Worm (Caenorhabditis elegans) whole organism, L1 larva: ENCODE results near the gene F35E8.10.
A peak's percentile ranks its signal among the peaks of the same experiment; 100 is the strongest.
"Not testable (repeated sequence)": the region's sequence is repeated elsewhere in the genome, so short reads cannot be mapped to it uniquely, and the experiment has no call there.

Experiments
- C04F5.9 ChIP-seq: sonication (generic microtip); optimal IDR thresholded peaks from 2 replicates; lab custom pipeline; 2016; ENCODE audit warnings: missing genetic modification characterization, missing compliant biosample characterization
- C34B4.2 ChIP-seq: sonication (generic microtip); optimal IDR thresholded peaks from 2 replicates; lab custom pipeline; 2017; ENCODE audit warnings: mild to moderate bottlenecking, missing genetic modification characterization, missing compliant biosample characterization
- F16B12.6 ChIP-seq: fragments of 150-350 bp; optimal IDR thresholded peaks from 2 replicates; lab custom pipeline; 2014; ENCODE audit warnings: missing biosample characterization, missing genetic modification characterization
- alr-1 ChIP-seq: fragments of 200-800 bp; sonication (Bioruptor generic); optimal IDR thresholded peaks from 2 replicates; lab custom pipeline; 2018; ENCODE audit warnings: borderline replicate concordance, mild to moderate bottlenecking, missing genetic modification characterization, missing compliant biosample characterization
- aly-2 ChIP-seq: fragments of 150-350 bp; optimal IDR thresholded peaks from 2 replicates; lab custom pipeline; 2014; ENCODE audit warnings: missing biosample characterization, missing genetic modification characterization
- ama-1 ChIP-seq: fragments of 150-350 bp; optimal IDR thresholded peaks from 2 replicates; lab custom pipeline; 2014
- blmp-1 ChIP-seq: fragments of 150-350 bp; optimal IDR thresholded peaks from 2 replicates; lab custom pipeline; 2014; ENCODE audit warnings: missing biosample characterization, missing genetic modification characterization
- ceh-63 ChIP-seq: fragments of 200-800 bp; sonication (Bioruptor generic); optimal IDR thresholded peaks from 2 replicates; lab custom pipeline; 2018; ENCODE audit warnings: mild to moderate bottlenecking, missing genetic modification characterization, missing compliant biosample characterization
- ceh-8 ChIP-seq: fragments of 200-800 bp; sonication (Bioruptor generic); optimal IDR thresholded peaks from 2 replicates; lab custom pipeline; 2018; ENCODE audit warnings: mild to moderate bottlenecking, missing genetic modification characterization, moderate library complexity, missing compliant biosample characterization
- ceh-88 ChIP-seq: fragments of 200-800 bp; sonication (Bioruptor generic); IDR thresholded peaks from 2 replicates; pipeline ENCODE4 v1.3.6; 2022; ENCODE audit warnings: missing genetic modification characterization, missing compliant biosample characterization
- ces-1 ChIP-seq: fragments of 150-350 bp; optimal IDR thresholded peaks from 2 replicates; lab custom pipeline; 2014; ENCODE audit warnings: missing biosample characterization, missing genetic modification reagents, missing genetic modification characterization
- dpl-1 ChIP-seq, 3 experiments: fragments of 150-350 bp in 2 of 3; sonication (generic microtip) in 1 of 3; optimal IDR thresholded peaks; 2 replicates each; lab custom pipeline; 2014 to 2017; ENCODE audit warnings: missing biosample characterization in 3 of 3, missing genetic modification characterization in 3 of 3, missing genetic modification reagents in 3 of 3
- dsc-1 ChIP-seq: sonication (generic microtip); optimal IDR thresholded peaks from 2 replicates; lab custom pipeline; 2016; ENCODE audit warnings: mild to moderate bottlenecking, missing genetic modification characterization, missing compliant biosample characterization
- efl-1 ChIP-seq, 4 experiments: fragments of 150-350 bp; optimal IDR thresholded peaks in 3 of 4; peaks in 1 of 4; 1 replicate in 1 of 4; 2 replicates in 3 of 4; lab custom pipeline; 2014; ENCODE audit warnings: missing biosample characterization in 2 of 4, missing genetic modification characterization in 2 of 4, missing genetic modification reagents in 2 of 4
- egl-13 ChIP-seq: sonication (generic microtip); optimal IDR thresholded peaks from 2 replicates; lab custom pipeline; 2016; ENCODE audit warnings: missing genotype, missing genetic modification reagents, missing genetic modification characterization, missing compliant biosample characterization
- elt-2 ChIP-seq: sonication (generic microtip); optimal IDR thresholded peaks from 2 replicates; lab custom pipeline; 2016; ENCODE audit warnings: missing genetic modification characterization, mild to moderate bottlenecking, inconsistent platforms, missing compliant biosample characterization, missing genetic modification reagents
- elt-3 ChIP-seq, 6 experiments: fragments of 150-350 bp in 1 of 6; sonication (generic microtip); optimal IDR thresholded peaks; 2 replicates each; lab custom pipeline; 2017 to 2018; ENCODE audit warnings: missing biosample characterization in 6 of 6, missing genetic modification characterization in 6 of 6, inconsistent platforms in 1 of 6
- fkh-4 ChIP-seq: sonication (generic microtip); optimal IDR thresholded peaks from 2 replicates; lab custom pipeline; 2016; ENCODE audit warnings: missing compliant biosample characterization, missing genetic modification characterization, borderline replicate concordance
- grh-1 ChIP-seq: fragments of 200-800 bp; sonication (Bioruptor generic); IDR thresholded peaks from 2 replicates; pipeline ENCODE4 v1.3.6; 2022; ENCODE audit warnings: missing genetic modification reagents, missing genetic modification characterization, missing compliant biosample characterization
- hlh-4 ChIP-seq: sonication (generic microtip); optimal IDR thresholded peaks from 2 replicates; lab custom pipeline; 2016; ENCODE audit warnings: mild to moderate bottlenecking, missing genetic modification characterization, missing compliant biosample characterization
- isw-1 ChIP-seq: fragments of 200-800 bp; sonication (Bioruptor generic); IDR thresholded peaks from 2 replicates; pipeline ENCODE4 v1.3.6; 2022; ENCODE audit warnings: missing genetic modification characterization, missing compliant biosample characterization
- jun-1 ChIP-seq: fragments of 150-350 bp; optimal IDR thresholded peaks from 2 replicates; lab custom pipeline; 2014; ENCODE audit warnings: missing biosample characterization, missing genetic modification reagents, missing genetic modification characterization
- mep-1 ChIP-seq: fragments of 150-350 bp; optimal IDR thresholded peaks from 2 replicates; lab custom pipeline; 2014; ENCODE audit warnings: missing biosample characterization, missing genetic modification characterization
- nhr-76 ChIP-seq: sonication (generic microtip); optimal IDR thresholded peaks from 2 replicates; lab custom pipeline; 2017; ENCODE audit warnings: missing biosample characterization, missing genetic modification characterization
- nhr-84 ChIP-seq: sonication (generic microtip); optimal IDR thresholded peaks from 2 replicates; lab custom pipeline; 2017; ENCODE audit warnings: missing biosample characterization, missing genetic modification characterization
- nhr-85 ChIP-seq: sonication (generic microtip); peaks from one replicate; lab custom pipeline; 2016; ENCODE audit warnings: missing genetic modification characterization, inconsistent platforms, missing compliant biosample characterization
- nhr-90 ChIP-seq: sonication (generic microtip); optimal IDR thresholded peaks from 2 replicates; lab custom pipeline; 2016; ENCODE audit warnings: mild to moderate bottlenecking, missing genetic modification characterization, missing compliant biosample characterization; ENCODE audit not compliant: poor library complexity
- pag-3 ChIP-seq: sonication (generic microtip); optimal IDR thresholded peaks from 2 replicates; lab custom pipeline; 2017; ENCODE audit warnings: missing genetic modification characterization, mild to moderate bottlenecking, missing compliant biosample characterization, antibody characterized with exemption, borderline replicate concordance; ENCODE audit not compliant: insufficient read depth
- pqm-1 ChIP-seq: sonication (generic microtip); optimal IDR thresholded peaks from 3 replicates; lab custom pipeline; 2017; ENCODE audit warnings: missing biosample characterization, missing genetic modification characterization
- sup-37 ChIP-seq: fragments of 200-800 bp; sonication (Bioruptor generic); optimal IDR thresholded peaks from 2 replicates; lab custom pipeline; 2018; ENCODE audit warnings: mild to moderate bottlenecking, missing genetic modification characterization, missing compliant biosample characterization
- swsn-7 ChIP-seq: sonication (generic microtip); optimal IDR thresholded peaks from 2 replicates; lab custom pipeline; 2016; ENCODE audit warnings: missing genetic modification characterization, missing compliant biosample characterization
- tlp-1 ChIP-seq: fragments of 150-350 bp; optimal IDR thresholded peaks from 2 replicates; lab custom pipeline; 2014; ENCODE audit warnings: missing biosample characterization, missing genetic modification characterization
- unc-30 ChIP-seq: sonication (generic microtip); optimal IDR thresholded peaks from 2 replicates; lab custom pipeline; 2017; ENCODE audit warnings: missing biosample characterization, missing genetic modification characterization
- xbp-1 ChIP-seq: sonication (generic microtip); optimal IDR thresholded peaks from 2 replicates; lab custom pipeline; 2016; ENCODE audit warnings: missing genetic modification characterization, missing compliant biosample characterization
- ztf-11 ChIP-seq, 2 experiments: sonication (generic microtip); optimal IDR thresholded peaks; 2 replicates each; lab custom pipeline; 2016 to 2017; ENCODE audit warnings: missing genetic modification characterization in 2 of 2, missing biosample characterization in 1 of 2, missing compliant biosample characterization in 1 of 2
- ztf-4 ChIP-seq: fragments of 150-350 bp; optimal IDR thresholded peaks from 2 replicates; lab custom pipeline; 2014; ENCODE audit warnings: missing biosample characterization, missing genetic modification characterization

The F35E8.10 gene

ce11 chrV:15929882-15930281, 9.7 kb upstream of the F35E8.10 start, which contains the start of gene srbc-77:
Gene srbc-77, plus strand, starts transcription at chrV:15930182.
- not testable (repeated sequence) for TF ChIP-seq ztf-4 (tag; lab: Kevin White, UChicago); unc-30 (tag; lab: Kevin White, UChicago); ztf-11 (tag; optimal IDR thresholded peaks at IDR 0.05; lab: Kevin White, UChicago)

ce11 chrV:15928325-15928724, 8.2 kb upstream of the F35E8.10 start, which contains the start of gene pzf-1:
Gene pzf-1, minus strand, starts transcription at chrV:15928425.
- TF ChIP-seq dsc-1 (no peak), unc-30 (tag; lab: Kevin White, UChicago) (no peak), dpl-1 (GFP tag; optimal IDR thresholded peaks at IDR 0.05; lab: Kevin White, UChicago) (no peak), C34B4.2 (tag; lab: Kevin White, UChicago) (no peak), F16B12.6 (tag; lab: Kevin White, UChicago) (no peak), C04F5.9 (tag; lab: Kevin White, UChicago) (no peak), nhr-90 (tag; lab: Kevin White, UChicago) (no peak), ama-1 (lab: Kevin White, UChicago) (no peak), elt-3 (tag; optimal IDR thresholded peaks at IDR 0.05; lab: Kevin White, UChicago) (no peak), xbp-1 (tag; lab: Kevin White, UChicago) (no peak), jun-1 (tag; lab: Kevin White, UChicago) (no peak), nhr-85 (no peak), sup-37 (GFP tag; lab: Kevin White, UChicago) (no peak), ceh-8 (GFP tag; lab: Kevin White, UChicago) (no peak), isw-1 (GFP tag; lab: Robert Waterston, UW) (no peak), ceh-88 (GFP tag; lab: Robert Waterston, UW) (no peak), pqm-1 (tag; lab: Kevin White, UChicago) (no peak), blmp-1 (tag; lab: Kevin White, UChicago) (no peak), alr-1 (tag; lab: Kevin White, UChicago) (no peak), pag-3 (tag; lab: Kevin White, UChicago) (no peak)

ce11 chrV:15924307-15924706, 4.1 kb upstream of the F35E8.10 start, which contains the start of gene nhr-108:
Gene nhr-108, minus strand, starts transcription at chrV:15924472.
- TF ChIP-seq hlh-4 (no peak), aly-2 (tag; lab: Kevin White, UChicago) (no peak), ceh-8 (GFP tag; lab: Kevin White, UChicago) (no peak), tlp-1 (tag; lab: Kevin White, UChicago) (no peak), elt-2 (tag; lab: Kevin White, UChicago) (peak; percentile 22), efl-1 (optimal IDR thresholded peaks at IDR 0.05; lab: Kevin White, UChicago) (no peak), efl-1 (GFP tag; optimal IDR thresholded peaks at IDR 0.05 in 1 of 2; lab: Kevin White, UChicago) (peak in 1 of 2 experiments; percentile 85)

ce11 chrV:15922979-15923378, 2.8 kb upstream of the F35E8.10 start, which contains the start of gene F35E8.13:
Gene F35E8.13, plus strand, starts transcription at chrV:15923279.
- no peak for TF ChIP-seq swsn-7
- no peak for TF ChIP-seq blmp-1 (tag; lab: Kevin White, UChicago)
- TF ChIP-seq dsc-1 = no peak
- TF ChIP-seq nhr-84 (tag; lab: Kevin White, UChicago) = no peak
- TF ChIP-seq ceh-63 (GFP tag; lab: Kevin White, UChicago) = no peak
- no peak for TF ChIP-seq elt-3 (tag; optimal IDR thresholded peaks at IDR 0.05; lab: Kevin White, UChicago)
- no peak for TF ChIP-seq egl-13 (tag; lab: Kevin White, UChicago)
- no peak for TF ChIP-seq F16B12.6 (tag; lab: Kevin White, UChicago)
- TF ChIP-seq ces-1 (GFP tag; lab: Kevin White, UChicago) = no peak
- no peak for TF ChIP-seq grh-1 (GFP tag; lab: Robert Waterston, UW)
- TF ChIP-seq fkh-4 = no peak
- no peak for TF ChIP-seq mep-1
- TF ChIP-seq nhr-76 = no peak
